Worm (Caenorhabditis elegans) whole organism, L2 larva: ENCODE measurements around the gene srw-133.

Experiments
- F13H6.1 ChIP-seq: sonication (generic microtip); optimal IDR thresholded peaks from 2 replicates; lab custom pipeline; 2016; ENCODE audit warnings: missing genetic modification characterization, missing compliant biosample characterization
- alr-1 ChIP-seq: fragments of 150-350 bp; optimal IDR thresholded peaks from 2 replicates; lab custom pipeline; 2014; ENCODE audit warnings: missing biosample characterization, missing genetic modification characterization
- egl-27 ChIP-seq: sonication (generic microtip); optimal IDR thresholded peaks from 3 replicates; lab custom pipeline; 2017; ENCODE audit warnings: missing biosample characterization, missing genetic modification reagents, missing genetic modification characterization
- elt-1 ChIP-seq: fragments of 150-350 bp; optimal IDR thresholded peaks from 2 replicates; lab custom pipeline; 2014; ENCODE audit warnings: missing biosample characterization, missing genetic modification characterization
- lin-39 ChIP-seq: fragments of 150-350 bp; optimal IDR thresholded peaks from 2 replicates; lab custom pipeline; 2014; ENCODE audit warnings: missing biosample characterization, missing genetic modification reagents, missing genetic modification characterization
- nhr-237 ChIP-seq: fragments of 150-350 bp; optimal IDR thresholded peaks from 2 replicates; lab custom pipeline; 2014; ENCODE audit warnings: missing biosample characterization, missing genetic modification characterization
- nhr-25 ChIP-seq: fragments of 150-350 bp; sonication (generic microtip); optimal IDR thresholded peaks from 3 replicates; lab custom pipeline; 2014; ENCODE audit warnings: missing biosample characterization, missing genetic modification characterization
- unc-62 ChIP-seq: fragments of 150-350 bp; optimal IDR thresholded peaks from 2 replicates; lab custom pipeline; 2014; ENCODE audit warnings: missing biosample characterization, missing genetic modification reagents, missing genetic modification characterization

- TF ChIP-seq nhr-25 (tag; lab: Kevin White, UChicago), result no peak
- TF ChIP-seq unc-62 (GFP tag; lab: Kevin White, UChicago), result no peak
- TF ChIP-seq lin-39 (tag; lab: Kevin White, UChicago), result no peak
- no peak for TF ChIP-seq F13H6.1 (tag; lab: Kevin White, UChicago)
- TF ChIP-seq nhr-237 (tag; lab: Kevin White, UChicago), result no peak
- no peak for TF ChIP-seq egl-27 (tag; lab: Kevin White, UChicago)
- TF ChIP-seq alr-1 (tag; lab: Kevin White, UChicago), result no peak
- TF ChIP-seq elt-1 (tag; lab: Kevin White, UChicago), result no peak
These were observed 2.0 kb downstream of the srw-133 start, which contains the start of gene srw-134 for ce11 chrV:4112516-4112915.
